Worm (Caenorhabditis elegans): ENCODE results near the gene F26D11.13.

The F26D11.13 gene

ce11 chrV:7940299-7940698, 14.2 kb downstream of the F26D11.13 start, which contains the start of gene srt-53:
Gene srt-53 (minus strand): TSS chrV:7940399.
- no peak for TF ChIP-seq zip-5 (tag; optimal IDR thresholded peaks at IDR 0.05)
- no peak for TF ChIP-seq npax-4 (tag; optimal IDR thresholded peaks at IDR 0.05)
- TF ChIP-seq nhr-232 (tag; optimal IDR thresholded peaks at IDR 0.05) = no peak
- no peak for TF ChIP-seq Y22D7AL.16 (tag; optimal IDR thresholded peaks at IDR 0.05)
- no peak for TF ChIP-seq tbx-7 (tag; optimal IDR thresholded peaks at IDR 0.05)
- TF ChIP-seq ama-1 (optimal IDR thresholded peaks at IDR 0.05) = no peak
- no peak for TF ChIP-seq pat-9 (tag; optimal IDR thresholded peaks at IDR 0.05)
- TF ChIP-seq F13H6.1 (tag; optimal IDR thresholded peaks at IDR 0.05) = no peak
- no peak for TF ChIP-seq che-1 (tag; optimal IDR thresholded peaks at IDR 0.05)
- no peak for TF ChIP-seq madf-2 (tag; optimal IDR thresholded peaks at IDR 0.05)
- TF ChIP-seq ceh-34 (tag; optimal IDR thresholded peaks at IDR 0.05) = no peak
- no peak for TF ChIP-seq odd-2 (tag; optimal IDR thresholded peaks at IDR 0.05)
- TF ChIP-seq dve-1 (tag; optimal IDR thresholded peaks at IDR 0.05) = no peak
- TF ChIP-seq ceh-22 (tag; optimal IDR thresholded peaks at IDR 0.05) = no peak
- TF ChIP-seq dmd-4 (tag; optimal IDR thresholded peaks at IDR 0.05; ENCODE audit: borderline replicate concordance) = no peak
- TF ChIP-seq ets-4 (tag; optimal IDR thresholded peaks at IDR 0.05) = no peak
- no peak for TF ChIP-seq ceh-24 (tag; optimal IDR thresholded peaks at IDR 0.05)
- TF ChIP-seq fax-1 (tag; optimal IDR thresholded peaks at IDR 0.05) = no peak

- TF ChIP-seq ets-4 (tag; optimal IDR thresholded peaks at IDR 0.05) (no peak), fkh-6 (tag; optimal IDR thresholded peaks at IDR 0.05) (no peak), gmeb-2 (tag; optimal IDR thresholded peaks at IDR 0.05) (no peak), ceh-2 (tag; optimal IDR thresholded peaks at IDR 0.05) (no peak)
Observed at ce11 chrV:7937152-7937551, 17.3 kb downstream of the F26D11.13 start, which contains the start of gene srsx-3. Gene srsx-3 (minus strand): TSS chrV:7937252.

- TF ChIP-seq ceh-14 (tag; optimal IDR thresholded peaks at IDR 0.05) (no peak), ceh-19 (GFP tag; optimal IDR thresholded peaks at IDR 0.05) (no peak), pha-4 (tag; optimal IDR thresholded peaks at IDR 0.05) (no peak), unc-55 (GFP tag; optimal IDR thresholded peaks at IDR 0.05) (no peak), syd-9 (tag; optimal IDR thresholded peaks at IDR 0.05) (no peak), K02D7.2 (tag; optimal IDR thresholded peaks at IDR 0.05) (no peak), ceh-31 (tag; optimal IDR thresholded peaks at IDR 0.05) (no peak), C08G9.2 (tag; optimal IDR thresholded peaks at IDR 0.05) (no peak)
Observed at ce11 chrV:7932998-7933397, 21.5 kb downstream of the F26D11.13 start, which contains the start of gene ncx-10. Gene ncx-10 (minus strand): TSS chrV:7933098.

ce11 chrV:7928660-7929059, 25.8 kb downstream of the F26D11.13 start, which contains the start of gene srsx-5:
Gene srsx-5 (plus strand): TSS chrV:7928960.
- no peak for TF ChIP-seq ahr-1 (tag; optimal IDR thresholded peaks at IDR 0.05)
- no peak for TF ChIP-seq pat-9 (tag; optimal IDR thresholded peaks at IDR 0.05)
- no peak for TF ChIP-seq sox-4 (tag; optimal IDR thresholded peaks at IDR 0.05)
- no peak for TF ChIP-seq ceh-14 (tag; optimal IDR thresholded peaks at IDR 0.05)
- TF ChIP-seq ets-4 (tag; optimal IDR thresholded peaks at IDR 0.05) = no peak
- TF ChIP-seq gmeb-2 (tag; optimal IDR thresholded peaks at IDR 0.05) = no peak
- TF ChIP-seq hlh-8 (tag; optimal IDR thresholded peaks at IDR 0.05) = no peak
- TF ChIP-seq hlh-6 (tag; optimal IDR thresholded peaks at IDR 0.05) = no peak
- no peak for TF ChIP-seq tbx-7 (tag; optimal IDR thresholded peaks at IDR 0.05)
- TF ChIP-seq unc-3 (GFP tag; conservative IDR thresholded peaks at IDR 0.05) = no peak
- no peak for TF ChIP-seq unc-3 (tag; optimal IDR thresholded peaks at IDR 0.05)
- TF ChIP-seq ref-2 (tag; optimal IDR thresholded peaks at IDR 0.05) = no peak

- TF ChIP-seq eyg-1 (tag; optimal IDR thresholded peaks at IDR 0.05) (no peak), nhr-232 (tag; optimal IDR thresholded peaks at IDR 0.05) (no peak), ceh-22 (tag; optimal IDR thresholded peaks at IDR 0.05) (no peak), pha-4 (tag; optimal IDR thresholded peaks at IDR 0.05) (no peak), ceh-45 (GFP tag; IDR thresholded peaks at IDR 0.05) (no peak), C38D4.7 (GFP tag; optimal IDR thresholded peaks at IDR 0.05) (no peak), dve-1 (tag; optimal IDR thresholded peaks at IDR 0.05) (no peak), ztf-16 (tag; optimal IDR thresholded peaks at IDR 0.05) (no peak), odd-2 (tag; optimal IDR thresholded peaks at IDR 0.05) (no peak)
Observed at ce11 chrV:7926784-7927183, 27.7 kb downstream of the F26D11.13 start, which contains the start of gene srsx-6. Gene srsx-6 (plus strand): TSS chrV:7927084.

Measured in whole organism, late embryonic.